Worm (Caenorhabditis elegans) whole organism, late embryonic: ENCODE measurements around the gene C04E12.5.

ENCODE experiments used
- T23F11.4 ChIP-seq: fragments of 200-800 bp; sonication (Bioruptor generic); optimal IDR thresholded peaks from 2 replicates; lab custom pipeline; 2018; ENCODE audit warnings: mild to moderate bottlenecking, missing genetic modification characterization, missing compliant biosample characterization
- ceh-22 ChIP-seq: sonication (generic microtip); optimal IDR thresholded peaks from 2 replicates; lab custom pipeline; 2017; ENCODE audit warnings: missing biosample characterization, missing genetic modification characterization
- fkh-10 ChIP-seq: fragments of 150-350 bp; optimal IDR thresholded peaks from 2 replicates; lab custom pipeline; 2014; ENCODE audit warnings: missing biosample characterization, missing genetic modification reagents, missing genetic modification characterization
- gmeb-2 ChIP-seq: sonication (generic microtip); optimal IDR thresholded peaks from 2 replicates; lab custom pipeline; 2016; ENCODE audit warnings: missing genetic modification characterization, inconsistent platforms, missing compliant biosample characterization
- hlh-15 ChIP-seq: sonication (generic microtip); optimal IDR thresholded peaks from 2 replicates; lab custom pipeline; 2016; ENCODE audit warnings: missing genetic modification characterization, missing compliant biosample characterization
- lin-11 ChIP-seq: fragments of 200-800 bp; sonication (Bioruptor generic); optimal IDR thresholded peaks from 2 replicates; lab custom pipeline; 2018; ENCODE audit warnings: mild to moderate bottlenecking, missing genetic modification characterization, missing compliant biosample characterization
- nhr-11 ChIP-seq: fragments of 150-350 bp; optimal IDR thresholded peaks from 2 replicates; lab custom pipeline; 2014; ENCODE audit warnings: missing biosample characterization, missing genetic modification characterization
- pha-4 ChIP-seq: fragments of 150-350 bp; optimal IDR thresholded peaks from 2 replicates; lab custom pipeline; 2018; ENCODE audit warnings: missing biosample characterization, missing genetic modification reagents, missing genetic modification characterization
- pqm-1 ChIP-seq: sonication (generic microtip); optimal IDR thresholded peaks from 2 replicates; lab custom pipeline; 2016; ENCODE audit warnings: missing genetic modification characterization, missing compliant biosample characterization
- sox-4 ChIP-seq: sonication (generic microtip); optimal IDR thresholded peaks from 2 replicates; lab custom pipeline; 2017; ENCODE audit warnings: mild to moderate bottlenecking, missing genetic modification characterization, inconsistent platforms, missing compliant biosample characterization
- ttx-3 ChIP-seq: sonication (generic microtip); optimal IDR thresholded peaks from 2 replicates; lab custom pipeline; 2016; ENCODE audit warnings: missing genetic modification reagents, missing genetic modification characterization, missing compliant biosample characterization
- unc-55 ChIP-seq: sonication (generic microtip); optimal IDR thresholded peaks from 2 replicates; lab custom pipeline; 2017; ENCODE audit warnings: missing biosample characterization, missing genetic modification reagents, missing genetic modification characterization
- zip-5 ChIP-seq: sonication (generic microtip); optimal IDR thresholded peaks from 2 replicates; lab custom pipeline; 2016; ENCODE audit warnings: missing genetic modification characterization, missing compliant biosample characterization

- TF ChIP-seq ttx-3, result no peak
- TF ChIP-seq gmeb-2, result no peak
- TF ChIP-seq pqm-1, result no peak
- TF ChIP-seq sox-4 (tag; lab: Kevin White, UChicago), result no peak
- no peak for TF ChIP-seq pha-4
- no peak for TF ChIP-seq fkh-10 (GFP tag; lab: Kevin White, UChicago)
- TF ChIP-seq ceh-22 (tag; lab: Kevin White, UChicago), result no peak
- TF ChIP-seq unc-55, result no peak
- no peak for TF ChIP-seq lin-11 (tag; lab: Kevin White, UChicago)
- TF ChIP-seq hlh-15 (tag; lab: Kevin White, UChicago), result no peak
- no peak for TF ChIP-seq T23F11.4 (GFP tag; lab: Kevin White, UChicago)
- no peak for TF ChIP-seq zip-5
- no peak for TF ChIP-seq nhr-11 (tag; lab: Kevin White, UChicago)
Observed at ce11 chrV:3358267-3358666, at the start of gene C04E12.5.
